Fruit fly (Drosophila melanogaster): Measurements from ENCODE around the gene CG42514.

CG42514 gene

DNA sequence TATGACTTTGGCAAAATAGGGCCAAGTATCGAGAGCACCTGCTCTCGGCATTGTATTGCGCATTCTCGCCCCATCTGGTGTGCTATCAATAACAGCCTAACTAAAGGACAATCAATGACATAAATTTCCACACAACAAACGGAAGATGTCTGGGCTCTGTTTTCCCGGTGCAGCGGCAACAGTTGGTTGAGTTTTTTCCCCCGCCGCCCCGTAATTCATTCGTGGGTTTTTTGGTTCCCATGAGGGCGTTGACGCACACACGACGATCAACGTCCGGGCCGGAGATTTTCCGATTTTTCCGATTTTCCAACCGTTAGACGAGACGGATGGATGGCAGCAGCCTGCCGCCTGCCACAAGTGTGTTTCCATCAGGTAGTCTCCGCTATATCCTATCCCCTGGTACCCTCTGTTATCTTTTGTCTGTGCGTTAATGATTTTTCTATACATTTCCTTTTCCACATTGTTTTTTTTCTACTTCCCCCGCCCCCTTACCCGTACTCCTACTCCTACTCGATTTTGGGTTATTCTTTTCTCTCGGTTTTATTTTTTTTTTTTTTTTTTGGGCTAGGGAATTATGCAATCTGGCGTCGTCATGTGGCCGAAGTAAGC, 20.4 kb downstream of the CG42514 start:
- TF ChIP-seq Sp1 (GFP tag; optimal IDR thresholded peaks at IDR 0.05) (no peak), Hr83 (GFP tag; optimal IDR thresholded peaks at IDR 0.05; ENCODE audit: poor library complexity, severe bottlenecking) (no peak), Dfd (GFP tag; optimal IDR thresholded peaks at IDR 0.05) (no peak), ey (GFP tag; optimal IDR thresholded peaks at IDR 0.05) (no peak), usp (GFP tag; optimal IDR thresholded peaks at IDR 0.05) (no peak), pan (optimal IDR thresholded peaks at IDR 0.05) (no peak), lola (GFP tag; optimal IDR thresholded peaks at IDR 0.05) (no peak), GATAd (GFP tag; optimal IDR thresholded peaks at IDR 0.05) (no peak), fru (GFP tag; optimal IDR thresholded peaks at IDR 0.05) (no peak), Jra (GFP tag; optimal IDR thresholded peaks at IDR 0.05) (no peak), CrebA (GFP tag; optimal IDR thresholded peaks at IDR 0.05; ENCODE audit: borderline replicate concordance) (no peak)

dm6 chr3L:16474130-16474529, 21.9 kb downstream of the CG42514 start:
- TF ChIP-seq Vsx2 (GFP tag; optimal IDR thresholded peaks at IDR 0.05; ENCODE audit: partially characterized antibody) (no peak), foxo (GFP tag; optimal IDR thresholded peaks at IDR 0.05) (peak in 1 of 2 experiments; percentile 13), OdsH (GFP tag; optimal IDR thresholded peaks at IDR 0.05) (peak; percentile 17)

dm6 chr3L:16470071-16470470, 26.0 kb downstream of the CG42514 start:
- TF ChIP-seq usp (GFP tag; optimal IDR thresholded peaks at IDR 0.05), result no peak
- TF ChIP-seq N (GFP tag; optimal IDR thresholded peaks at IDR 0.05), result peak; percentile 91
- TF ChIP-seq Myc (optimal IDR thresholded peaks at IDR 0.05), result peak; percentile 84
- TF ChIP-seq dsf (GFP tag; optimal IDR thresholded peaks at IDR 0.05; ENCODE audit: borderline replicate concordance), result no peak
- no peak for TF ChIP-seq jim (GFP tag; optimal IDR thresholded peaks at IDR 0.05)
- TF ChIP-seq Vsx2 (GFP tag; optimal IDR thresholded peaks at IDR 0.05; ENCODE audit: partially characterized antibody), result peak; percentile 71

DNA sequence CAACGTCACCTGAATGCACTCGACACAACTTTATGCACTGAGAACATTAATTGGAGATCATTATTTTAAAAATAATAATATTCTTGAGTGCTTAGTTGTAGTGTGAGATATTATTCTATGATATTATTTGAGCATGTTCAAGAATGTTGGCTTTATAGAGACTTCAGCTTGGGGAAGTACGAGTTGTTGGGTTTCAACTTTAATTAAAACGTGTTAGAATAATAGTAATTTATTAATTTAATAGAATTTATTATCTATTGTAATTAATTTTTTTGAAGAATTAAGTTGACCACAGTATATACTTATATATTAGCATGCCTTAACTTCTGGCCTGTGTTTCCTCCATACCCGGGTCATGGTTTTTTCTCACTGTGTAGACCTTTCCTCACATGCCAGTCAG, 32.2 kb downstream of the CG42514 start:
- TF ChIP-seq dmrt93B (GFP tag; optimal IDR thresholded peaks at IDR 0.05) (no peak), Abd-B (GFP tag; optimal IDR thresholded peaks at IDR 0.05) (no peak), tai (GFP tag; optimal IDR thresholded peaks at IDR 0.05) (no peak), Vsx2 (GFP tag; optimal IDR thresholded peaks at IDR 0.05; ENCODE audit: partially characterized antibody) (no peak), dsf (GFP tag; optimal IDR thresholded peaks at IDR 0.05; ENCODE audit: borderline replicate concordance) (no peak), CG32264 (GFP tag; optimal IDR thresholded peaks at IDR 0.05) (no peak), Hnf4 (GFP tag; optimal IDR thresholded peaks at IDR 0.05) (no peak), br (GFP tag; optimal IDR thresholded peaks at IDR 0.05) (no peak), ey (GFP tag; optimal IDR thresholded peaks at IDR 0.05) (no peak), Myc (optimal IDR thresholded peaks at IDR 0.05) (no peak), h (GFP tag; optimal IDR thresholded peaks at IDR 0.05) (no peak)

DNA sequence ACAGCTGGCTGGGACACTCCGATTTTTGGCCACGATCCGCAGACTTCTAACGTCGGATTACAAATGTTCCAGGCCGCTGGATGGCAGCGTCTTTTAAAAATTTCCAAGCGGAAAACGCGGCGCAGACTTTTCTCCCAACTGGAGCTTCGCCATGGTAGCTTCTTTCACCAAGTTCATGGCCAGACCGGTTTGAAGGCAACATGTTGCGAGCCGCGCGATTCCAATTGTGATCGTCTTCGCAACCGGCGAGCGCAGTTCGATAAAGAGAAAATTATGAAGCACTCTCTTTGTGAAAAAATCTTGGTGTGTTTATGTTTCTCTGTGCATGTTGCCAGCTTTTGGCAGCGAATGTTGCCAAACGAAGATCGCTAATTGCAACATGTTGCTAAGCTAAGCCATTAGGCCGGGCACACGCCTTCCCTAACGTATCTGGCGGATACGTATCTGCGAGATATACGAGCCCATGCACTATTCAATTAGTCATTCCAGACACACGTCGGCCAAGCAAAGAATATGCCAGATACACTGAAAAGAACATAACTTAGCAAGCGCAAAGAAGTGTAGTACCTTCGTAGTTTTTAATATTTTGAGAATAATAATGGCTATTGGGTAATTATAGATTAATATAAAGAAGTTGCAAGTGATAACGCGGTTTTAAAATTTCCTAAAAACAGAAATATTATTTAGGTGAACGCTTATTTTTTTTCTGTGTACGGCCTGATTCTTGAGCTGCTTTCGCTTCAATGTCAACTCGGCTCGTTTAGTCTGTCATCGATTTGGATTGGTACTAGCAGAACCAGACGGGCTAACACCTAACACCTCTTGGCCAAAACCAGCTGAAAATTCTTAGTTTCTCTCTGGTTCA, 43.9 kb downstream of the CG42514 start, which contains the start of gene dsx-c73A:
Gene dsx-c73A, minus strand, starts transcription at position 72 of the 865 bp plus-strand sequence.
- TF ChIP-seq sv (GFP tag; optimal IDR thresholded peaks at IDR 0.05) (peak; percentile 10), Dfd (GFP tag; optimal IDR thresholded peaks at IDR 0.05) (no peak), br (GFP tag; optimal IDR thresholded peaks at IDR 0.05) (no peak), Dif (GFP tag; optimal IDR thresholded peaks at IDR 0.05; ENCODE audit: partially characterized antibody) (peak; percentile 4)

DNA sequence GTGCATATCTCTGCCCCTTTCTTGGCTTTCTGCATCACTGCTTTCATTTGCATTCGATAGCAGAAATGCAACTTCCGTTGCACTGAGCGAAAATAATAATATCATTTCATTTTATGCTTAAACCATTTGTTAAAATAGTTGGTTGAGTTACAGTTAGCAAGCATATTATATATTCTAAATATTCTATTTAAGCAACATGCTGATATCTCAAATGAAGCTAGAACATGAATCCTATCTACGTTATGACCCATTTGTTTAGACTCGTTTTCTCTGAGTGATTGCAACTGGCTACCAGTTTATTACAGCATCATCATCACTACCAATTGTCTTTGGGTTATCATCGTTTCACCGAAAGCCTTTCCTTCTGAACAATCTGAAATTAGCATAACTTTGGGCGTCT, 53.4 kb downstream of the CG42514 start:
- TF ChIP-seq rgr (GFP tag; optimal IDR thresholded peaks at IDR 0.05) (no peak), Myc (optimal IDR thresholded peaks at IDR 0.05) (no peak), Hr83 (GFP tag; optimal IDR thresholded peaks at IDR 0.05; ENCODE audit: poor library complexity, severe bottlenecking) (no peak), dsf (GFP tag; optimal IDR thresholded peaks at IDR 0.05; ENCODE audit: borderline replicate concordance) (no peak)

Data from whole organism, wandering third instar larva.